Worm (Caenorhabditis elegans) whole organism, L2 larva: ENCODE data around the gene klo-1.

Experiments used
- F13H6.1 ChIP-seq: sonication (generic microtip); optimal IDR thresholded peaks from 2 replicates; lab custom pipeline; 2016; ENCODE audit warnings: missing genetic modification characterization, missing compliant biosample characterization
- Y55F3AM.14 ChIP-seq: fragments of 200-800 bp; sonication (Bioruptor generic); optimal IDR thresholded peaks from 2 replicates; lab custom pipeline; 2018; ENCODE audit warnings: mild to moderate bottlenecking, missing genetic modification characterization, missing compliant biosample characterization
- alr-1 ChIP-seq: fragments of 150-350 bp; optimal IDR thresholded peaks from 2 replicates; lab custom pipeline; 2014; ENCODE audit warnings: missing biosample characterization, missing genetic modification characterization
- aly-2 ChIP-seq: fragments of 150-350 bp; optimal IDR thresholded peaks from 2 replicates; lab custom pipeline; 2014; ENCODE audit warnings: missing biosample characterization, missing genetic modification characterization
- ama-1 ChIP-seq: fragments of 150-350 bp; optimal IDR thresholded peaks from 2 replicates; lab custom pipeline; 2018; ENCODE audit warnings: inconsistent platforms
- blmp-1 ChIP-seq: sonication (generic microtip); optimal IDR thresholded peaks from 2 replicates; lab custom pipeline; 2017; ENCODE audit warnings: missing genetic modification characterization, mild to moderate bottlenecking, missing compliant biosample characterization, antibody characterized with exemption, moderate library complexity; ENCODE audit not compliant: insufficient read depth
- egl-27 ChIP-seq: sonication (generic microtip); optimal IDR thresholded peaks from 3 replicates; lab custom pipeline; 2017; ENCODE audit warnings: missing biosample characterization, missing genetic modification reagents, missing genetic modification characterization
- elt-3 ChIP-seq: sonication (generic microtip); optimal IDR thresholded peaks from 2 replicates; lab custom pipeline; 2017; ENCODE audit warnings: missing biosample characterization, missing genetic modification characterization
- fos-1 ChIP-seq: fragments of 150-350 bp; optimal IDR thresholded peaks from 2 replicates; lab custom pipeline; 2014; ENCODE audit warnings: missing biosample characterization, missing genetic modification characterization
- gmeb-1 ChIP-seq: fragments of 150-350 bp; optimal IDR thresholded peaks from 2 replicates; lab custom pipeline; 2014; ENCODE audit warnings: missing biosample characterization, missing genetic modification characterization
- lin-11 ChIP-seq: fragments of 150-350 bp; sonication (generic microtip); optimal IDR thresholded peaks from 2 replicates; lab custom pipeline; 2014; ENCODE audit warnings: missing biosample characterization, missing genetic modification characterization, inconsistent platforms, mixed read lengths
- lin-13 ChIP-seq: fragments of 150-350 bp; optimal IDR thresholded peaks from 2 replicates; lab custom pipeline; 2014; ENCODE audit warnings: missing biosample characterization, missing genetic modification reagents, missing genetic modification characterization
- lin-39 ChIP-seq: fragments of 150-350 bp; optimal IDR thresholded peaks from 2 replicates; lab custom pipeline; 2014; ENCODE audit warnings: missing biosample characterization, missing genetic modification reagents, missing genetic modification characterization
- mdl-1 ChIP-seq, 2 experiments: fragments of 150-350 bp in 1 of 2; sonication (generic microtip) in 1 of 2; optimal IDR thresholded peaks; 2 replicates each; lab custom pipeline; 2017; ENCODE audit warnings: missing biosample characterization in 2 of 2, missing genetic modification characterization in 2 of 2
- nhr-12 ChIP-seq: fragments of 150-350 bp; optimal IDR thresholded peaks from 2 replicates; lab custom pipeline; 2014; ENCODE audit warnings: missing biosample characterization, missing genetic modification characterization
- nhr-237 ChIP-seq: fragments of 150-350 bp; optimal IDR thresholded peaks from 2 replicates; lab custom pipeline; 2014; ENCODE audit warnings: missing biosample characterization, missing genetic modification characterization
- zag-1 ChIP-seq: fragments of 150-350 bp; optimal IDR thresholded peaks from 2 replicates; lab custom pipeline; 2014; ENCODE audit warnings: missing biosample characterization, missing genetic modification characterization

klo-1 gene

ce11 chrIV:7706805-7707204, 41.2 kb downstream of the klo-1 start, which contains the start of gene F33D4.4:
Gene F33D4.4 (minus strand): TSS chrIV:7706905.
- TF ChIP-seq fos-1 (tag; lab: Kevin White, UChicago), result peak; percentile 30
- TF ChIP-seq lin-11, result no peak

ce11 chrIV:7698320-7698719, 49.7 kb downstream of the klo-1 start, which contains the start of gene flp-13:
Gene flp-13 (minus strand): TSS chrIV:7698420.
- TF ChIP-seq blmp-1 (tag; lab: Kevin White, UChicago) (no peak), F13H6.1 (no peak), gmeb-1 (tag; lab: Kevin White, UChicago) (no peak), Y55F3AM.14 (GFP tag; lab: Kevin White, UChicago) (no peak), lin-39 (tag; lab: Kevin White, UChicago) (no peak), mdl-1 (tag; optimal IDR thresholded peaks at IDR 0.05; lab: Kevin White, UChicago) (no peak), egl-27 (tag; lab: Kevin White, UChicago) (no peak), zag-1 (no peak), elt-3 (no peak), lin-13 (GFP tag; lab: Kevin White, UChicago) (no peak), aly-2 (tag; lab: Kevin White, UChicago) (no peak), ama-1 (no peak), nhr-12 (tag; lab: Kevin White, UChicago) (no peak), nhr-237 (tag; lab: Kevin White, UChicago) (no peak), alr-1 (tag; lab: Kevin White, UChicago) (no peak)
- TF ChIP-seq, all 48 proteins: peak for 0
